Fruit fly (Drosophila melanogaster) whole organism, wandering third instar larva: ENCODE data around the gene CG13862.

Experiments used
- Hr78 ChIP-seq: fragments of >200 bp; optimal IDR thresholded peaks from 2 replicates; lab custom pipeline; 2017; ENCODE audit warnings: missing biosample characterization, missing genetic modification characterization
- Mio ChIP-seq: sonication (Bioruptor generic); optimal IDR thresholded peaks from 2 replicates; lab custom pipeline; 2016; ENCODE audit warnings: missing biosample characterization, missing genetic modification characterization
- dl ChIP-seq, 2 experiments: fragments of 175-275, 200-275 bp in 1 of 2; fragments of 200-275 bp in 1 of 2; sonication (Bioruptor generic); optimal IDR thresholded peaks; lab custom pipeline; 2018; ENCODE audit warnings: mild to moderate bottlenecking in 2 of 2, missing biosample characterization in 2 of 2, missing genetic modification characterization in 2 of 2, moderate library complexity in 2 of 2; ENCODE audit not compliant: partially characterized antibody in 2 of 2, insufficient read depth in 1 of 2
- dsf ChIP-seq: sonication (Bioruptor generic); optimal IDR thresholded peaks from 2 replicates; lab custom pipeline; 2016; ENCODE audit warnings: missing biosample characterization, missing genetic modification characterization, borderline replicate concordance
- ey ChIP-seq: fragments of 200-800 bp; sonication (Bioruptor generic); optimal IDR thresholded peaks from 2 replicates; lab custom pipeline; 2016; ENCODE audit warnings: missing biosample characterization, missing genetic modification characterization
- fru ChIP-seq: fragments of 200-800 bp; sonication (Bioruptor generic); optimal IDR thresholded peaks from 3 replicates; lab custom pipeline; 2016; ENCODE audit warnings: missing biosample characterization, mild to moderate bottlenecking, missing genetic modification characterization
- pan ChIP-seq: fragments of >200 bp; optimal IDR thresholded peaks from 2 replicates; lab custom pipeline; 2017
- psq ChIP-seq: fragments of 200-800 bp; sonication (Bioruptor generic); optimal IDR thresholded peaks from 3 replicates; lab custom pipeline; 2017; ENCODE audit warnings: missing biosample characterization, mild to moderate bottlenecking, missing genetic modification characterization, moderate library complexity
- sv ChIP-seq: fragments of 200-800 bp; sonication (Bioruptor generic); optimal IDR thresholded peaks from 3 replicates; lab custom pipeline; 2016; ENCODE audit warnings: missing biosample characterization, missing genetic modification characterization
- tai ChIP-seq: sonication (Bioruptor generic); optimal IDR thresholded peaks from 2 replicates; lab custom pipeline; 2016; ENCODE audit warnings: missing biosample characterization, missing genetic modification characterization
- usp ChIP-seq: fragments of >200 bp; optimal IDR thresholded peaks from 2 replicates; lab custom pipeline; 2017; ENCODE audit warnings: missing biosample characterization, missing genetic modification characterization

dm6 chr3R:22330512-22331119, 1.2 kb upstream of the CG13862 start, which contains the start of gene CG33721:
- TF ChIP-seq sv (GFP tag; lab: Kevin White, UChicago) (no peak), Hr78 (GFP tag; lab: Kevin White, UChicago) (no peak), tai (GFP tag; lab: Kevin White, UChicago) (no peak), fru (no peak), psq (no peak), pan (no peak), ey (GFP tag; lab: Kevin White, UChicago) (no peak), usp (GFP tag; lab: Kevin White, UChicago) (no peak), dsf (GFP tag; lab: Kevin White, UChicago) (no peak), dl (GFP tag; optimal IDR thresholded peaks at IDR 0.05; lab: Kevin White, UChicago; ENCODE audit: insufficient read depth in 1 of 2, partially characterized antibody in 2 of 2) (no peak), Mio (GFP tag; lab: Kevin White, UChicago) (no peak)
